Worm (Caenorhabditis elegans) whole organism, L1 larva: ENCODE measurements around the gene clec-24.
A peak's percentile ranks its signal among the peaks of the same experiment; 100 is the strongest.

ENCODE experiments used
- C16A3.4 ChIP-seq: fragments of 150-350 bp; optimal IDR thresholded peaks from 2 replicates; lab custom pipeline; 2014; ENCODE audit warnings: missing biosample characterization, missing genetic modification characterization
- ama-1 ChIP-seq: fragments of 150-350 bp; optimal IDR thresholded peaks from 2 replicates; lab custom pipeline; 2014
- blmp-1 ChIP-seq: fragments of 150-350 bp; optimal IDR thresholded peaks from 2 replicates; lab custom pipeline; 2014; ENCODE audit warnings: missing biosample characterization, missing genetic modification characterization
- elt-3 ChIP-seq, 6 experiments: fragments of 150-350 bp in 1 of 6; sonication (generic microtip); optimal IDR thresholded peaks; 2 replicates each; lab custom pipeline; 2017 to 2018; ENCODE audit warnings: missing biosample characterization in 6 of 6, missing genetic modification characterization in 6 of 6, inconsistent platforms in 1 of 6
- fos-1 ChIP-seq: fragments of 150-350 bp; optimal IDR thresholded peaks from 2 replicates; lab custom pipeline; 2014; ENCODE audit warnings: missing biosample characterization, missing genetic modification characterization
- lin-13 ChIP-seq: fragments of 150-350 bp; optimal IDR thresholded peaks from 2 replicates; lab custom pipeline; 2014; ENCODE audit warnings: missing biosample characterization, missing genetic modification reagents, missing genetic modification characterization
- lin-35 ChIP-seq, 2 experiments: fragments of 150-350 bp; optimal IDR thresholded peaks; 2 replicates each; lab custom pipeline; 2014; ENCODE audit warnings: missing biosample characterization in 2 of 2, missing genetic modification characterization in 2 of 2, missing genetic modification reagents in 2 of 2
- lin-39 ChIP-seq: fragments of 150-350 bp; optimal IDR thresholded peaks from 2 replicates; lab custom pipeline; 2014; ENCODE audit warnings: missing biosample characterization, missing genetic modification reagents, missing genetic modification characterization
- mdl-1 ChIP-seq, 2 experiments: fragments of 150-350 bp; optimal IDR thresholded peaks; 2 replicates each; lab custom pipeline; 2014 to 2017; ENCODE audit warnings: missing biosample characterization in 2 of 2, missing genetic modification characterization in 2 of 2, inconsistent platforms in 1 of 2
- pag-3 ChIP-seq: sonication (generic microtip); optimal IDR thresholded peaks from 2 replicates; lab custom pipeline; 2017; ENCODE audit warnings: missing genetic modification characterization, mild to moderate bottlenecking, missing compliant biosample characterization, antibody characterized with exemption, borderline replicate concordance; ENCODE audit not compliant: insufficient read depth
- snpc-4 ChIP-seq: fragments of 150-350 bp; optimal IDR thresholded peaks from 2 replicates; lab custom pipeline; 2014; ENCODE audit warnings: missing biosample characterization, missing genetic modification characterization
- sptf-1 ChIP-seq: fragments of 150-350 bp; optimal IDR thresholded peaks from 2 replicates; lab custom pipeline; 2014; ENCODE audit warnings: missing biosample characterization, missing genetic modification characterization

DNA sequence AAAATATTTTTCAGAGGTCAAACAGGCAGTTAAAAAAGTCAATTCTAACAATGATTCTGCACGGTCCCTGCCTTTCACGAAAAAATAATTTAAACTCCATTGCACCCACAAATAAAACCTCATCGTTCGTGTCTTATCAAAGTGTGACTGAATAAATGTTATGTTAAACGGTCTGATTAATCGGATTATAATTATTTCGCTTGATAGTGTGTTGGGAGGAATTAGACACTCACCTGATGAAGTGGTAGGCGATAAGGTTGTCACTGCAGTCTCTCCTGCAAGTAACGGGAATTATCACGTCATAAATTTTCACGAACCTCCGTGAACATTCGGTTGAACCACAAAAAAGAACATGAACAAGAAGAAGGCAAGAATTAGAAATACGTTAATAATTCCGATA is 21.5 kb upstream of the clec-24 start:
- TF ChIP-seq lin-35 (GFP tag; optimal IDR thresholded peaks at IDR 0.05; lab: Kevin White, UChicago) (peak in 1 of 2 experiments; percentile 14), lin-13 (GFP tag; lab: Kevin White, UChicago) (no peak), elt-3 (tag; optimal IDR thresholded peaks at IDR 0.05; lab: Kevin White, UChicago) (no peak), sptf-1 (no peak), snpc-4 (no peak), blmp-1 (tag; lab: Kevin White, UChicago) (no peak), pag-3 (tag; lab: Kevin White, UChicago) (no peak), fos-1 (tag; lab: Kevin White, UChicago) (no peak), lin-39 (tag; lab: Kevin White, UChicago) (no peak), C16A3.4 (tag; lab: Kevin White, UChicago) (no peak), mdl-1 (tag; optimal IDR thresholded peaks at IDR 0.05; lab: Kevin White, UChicago) (no peak), ama-1 (no peak)
